Fruit fly (Drosophila melanogaster): ENCODE measurements around the gene CG34286.

- TF ChIP-seq CG11617 (GFP tag; optimal IDR thresholded peaks at IDR 0.05) (no peak), cnc (optimal IDR thresholded peaks at IDR 0.05) (no peak), toe (GFP tag; optimal IDR thresholded peaks at IDR 0.05) (no peak)
These were observed 15.3 kb upstream of the CG34286 start for dm6 chr3R:19730953-19731482.
